Fruit fly (Drosophila melanogaster) whole organism, embryonic: Measurements from ENCODE around the gene RfC4.
A peak's percentile ranks its signal among the peaks of the same experiment; 100 is the strongest.

ENCODE experiments used
- Abd-B ChIP-seq: fragments of 200-800 bp; sonication (Bioruptor generic); optimal IDR thresholded peaks from 2 replicates; lab custom pipeline; 2018; ENCODE audit warnings: missing biosample characterization, mild to moderate bottlenecking, missing genetic modification characterization, moderate library complexity
- CG11247 ChIP-seq: fragments of 200-800 bp; sonication (Bioruptor generic); IDR thresholded peaks from 2 replicates; pipeline ENCODE4 v1.3.6; 2022; ENCODE audit warnings: missing biosample characterization, missing genetic modification characterization
- CG12071 ChIP-seq: fragments of 200-800 bp; sonication (Bioruptor generic); optimal IDR thresholded peaks from 3 replicates; lab custom pipeline; 2018; ENCODE audit warnings: missing biosample characterization, mild to moderate bottlenecking, missing genetic modification characterization
- CG15514 ChIP-seq: fragments of 200-800 bp; sonication (Bioruptor generic); optimal IDR thresholded peaks from 3 replicates; lab custom pipeline; 2017; ENCODE audit warnings: missing biosample characterization, missing genetic modification characterization, mild to moderate bottlenecking, moderate library complexity, missing genetic modification reagents
- CG15601 ChIP-seq: fragments of 200-800 bp; sonication (Bioruptor generic); optimal IDR thresholded peaks from 3 replicates; lab custom pipeline; 2019; ENCODE audit warnings: missing biosample characterization, mild to moderate bottlenecking, missing genetic modification characterization, moderate library complexity
- CG16779 ChIP-seq: fragments of 200-800 bp; sonication (Bioruptor generic); IDR thresholded peaks from 2 replicates; pipeline ENCODE4 v1.3.6; 2022; ENCODE audit warnings: missing biosample characterization, missing genetic modification characterization
- CG16815 ChIP-seq: fragments of 200-800 bp; sonication (Bioruptor generic); optimal IDR thresholded peaks from 3 replicates; lab custom pipeline; 2017; ENCODE audit warnings: missing biosample characterization, mild to moderate bottlenecking, missing genetic modification characterization
- CG17186 ChIP-seq: fragments of 200-800 bp; sonication (Bioruptor generic); optimal IDR thresholded peaks from 3 replicates; lab custom pipeline; 2017; ENCODE audit warnings: missing biosample characterization, missing genetic modification reagents, missing genetic modification characterization
- CG17829 ChIP-seq: fragments of 200-800 bp; optimal IDR thresholded peaks from 2 replicates; lab custom pipeline; 2019; ENCODE audit warnings: missing biosample characterization, mild to moderate bottlenecking, missing genetic modification characterization, moderate library complexity
- CG18599 ChIP-seq: fragments of 200-800 bp; sonication (Bioruptor generic); optimal IDR thresholded peaks from 3 replicates; lab custom pipeline; 2017; ENCODE audit warnings: missing biosample characterization, missing genetic modification characterization, mild to moderate bottlenecking, moderate library complexity, missing genetic modification reagents
- CG2116 ChIP-seq: fragments of 200-800 bp; sonication (Bioruptor generic); optimal IDR thresholded peaks from 3 replicates; lab custom pipeline; 2018; ENCODE audit warnings: missing biosample characterization, mild to moderate bottlenecking, missing genetic modification characterization
- CG2199 ChIP-seq: fragments of 200-800 bp; sonication (Bioruptor generic); IDR thresholded peaks from 3 replicates; pipeline ENCODE4 v1.3.6; 2022; ENCODE audit warnings: missing biosample characterization, missing genetic modification characterization
- CG2678 ChIP-seq: fragments of 200-800 bp; sonication (Bioruptor generic); optimal IDR thresholded peaks from 3 replicates; lab custom pipeline; 2019; ENCODE audit warnings: missing biosample characterization, mild to moderate bottlenecking, missing genetic modification characterization, moderate library complexity
- CG2889 ChIP-seq: fragments of 200-800 bp; sonication (Bioruptor generic); IDR thresholded peaks from 3 replicates; pipeline ENCODE4 v1.3.6; 2022; ENCODE audit warnings: missing biosample characterization, missing genetic modification characterization
- CG4820 ChIP-seq: fragments of 200-800 bp; sonication (Bioruptor generic); optimal IDR thresholded peaks from 3 replicates; lab custom pipeline; 2016; ENCODE audit warnings: missing biosample characterization, missing genetic modification characterization
- CG5953 ChIP-seq: fragments of 200-800 bp; sonication (Bioruptor generic); IDR thresholded peaks from 2 replicates; pipeline ENCODE4 v1.3.6; 2022; ENCODE audit warnings: missing biosample characterization, missing genetic modification characterization
- CG9797 ChIP-seq: fragments of 200-800 bp; sonication (Bioruptor generic); optimal IDR thresholded peaks from 3 replicates; lab custom pipeline; 2018; ENCODE audit warnings: missing biosample characterization, mild to moderate bottlenecking, missing genetic modification characterization
- Deaf1 ChIP-seq: fragments of 200-800 bp; optimal IDR thresholded peaks from 3 replicates; lab custom pipeline; 2019; ENCODE audit warnings: missing biosample characterization, mild to moderate bottlenecking, missing genetic modification characterization, moderate library complexity
- Ets65A ChIP-seq: fragments of 200-800 bp; sonication (Bioruptor generic); peaks from one replicate; lab custom pipeline; 2016; ENCODE audit warnings: missing biosample characterization, missing genetic modification characterization
- HLH4C ChIP-seq: fragments of 200-800 bp; sonication (Bioruptor generic); IDR thresholded peaks from 3 replicates; pipeline ENCODE4 v1.3.6; 2022; ENCODE audit warnings: missing biosample characterization, missing genetic modification characterization; ENCODE audit not compliant: partially characterized antibody
- Hmr ChIP-seq: fragments of 200-800 bp; sonication (Bioruptor generic); optimal IDR thresholded peaks from 3 replicates; lab custom pipeline; 2017; ENCODE audit warnings: mild to moderate bottlenecking, missing biosample characterization, missing genetic modification reagents, missing genetic modification characterization
- NC2α ChIP-seq: fragments of 200-800 bp; sonication (Bioruptor generic); optimal IDR thresholded peaks from 2 replicates; lab custom pipeline; 2016; ENCODE audit warnings: missing biosample characterization, missing genetic modification characterization
- NC2β ChIP-seq: fragments of 200-800 bp; sonication (Bioruptor generic); optimal IDR thresholded peaks from 2 replicates; lab custom pipeline; 2016; ENCODE audit warnings: missing biosample characterization, missing genetic modification characterization
- Nf-YC ChIP-seq: fragments of 200-800 bp; optimal IDR thresholded peaks from 3 replicates; lab custom pipeline; 2019; ENCODE audit warnings: missing biosample characterization, mild to moderate bottlenecking, missing genetic modification characterization, moderate library complexity
- Opbp ChIP-seq: fragments of 200-800 bp; sonication (Bioruptor generic); IDR thresholded peaks from 3 replicates; pipeline ENCODE4 v1.3.6; 2022; ENCODE audit warnings: missing biosample characterization, missing genetic modification characterization; ENCODE audit not compliant: partially characterized antibody
- Poxn ChIP-seq: fragments of 200-800 bp; sonication (Bioruptor generic); IDR thresholded peaks from 2 replicates; pipeline ENCODE4 v1.3.6; 2022; ENCODE audit warnings: missing biosample characterization, missing genetic modification characterization
- Trl ChIP-seq, 3 experiments: fragments of >200 bp in 2 of 3; fragments of 200-800 bp in 1 of 3; sonication (Bioruptor generic) in 1 of 3; optimal IDR thresholded peaks; 2 replicates in 1 of 3; 3 replicates in 2 of 3; lab custom pipeline; 2016 to 2017; ENCODE audit warnings: missing biosample characterization in 1 of 3, missing genetic modification characterization in 1 of 3
- Xrp1 ChIP-seq: fragments of 200-800 bp; sonication (Bioruptor generic); IDR thresholded peaks from 2 replicates; pipeline ENCODE4 v1.3.6; 2022; ENCODE audit warnings: missing biosample characterization, missing genetic modification characterization
- abd-A ChIP-seq: fragments of 200-800 bp; sonication (Bioruptor generic); optimal IDR thresholded peaks from 3 replicates; lab custom pipeline; 2019; ENCODE audit warnings: missing biosample characterization, mild to moderate bottlenecking, missing genetic modification characterization, moderate library complexity
- ac ChIP-seq: fragments of 200-800 bp; sonication (Bioruptor generic); optimal IDR thresholded peaks from 3 replicates; lab custom pipeline; 2017; ENCODE audit warnings: missing biosample characterization, mild to moderate bottlenecking, missing genetic modification characterization
- amos ChIP-seq: fragments of 200-800 bp; sonication (Bioruptor generic); IDR thresholded peaks from 2 replicates; pipeline ENCODE4 v1.3.6; 2022; ENCODE audit warnings: missing biosample characterization, missing genetic modification characterization; ENCODE audit not compliant: partially characterized antibody
- bbx ChIP-seq: fragments of 200-800 bp; sonication (Bioruptor generic); IDR thresholded peaks from 2 replicates; pipeline ENCODE4 v1.3.6; 2022; ENCODE audit warnings: missing biosample characterization, missing genetic modification characterization; ENCODE audit not compliant: partially characterized antibody
- dysf ChIP-seq: fragments of 200-800 bp; sonication (Bioruptor generic); IDR thresholded peaks from 3 replicates; pipeline ENCODE4 v1.3.6; 2022; ENCODE audit warnings: missing biosample characterization, missing genetic modification characterization
- ewg ChIP-seq: fragments of 200-800 bp; sonication (Bioruptor generic); optimal IDR thresholded peaks from 3 replicates; lab custom pipeline; 2017; ENCODE audit warnings: mild to moderate bottlenecking, missing biosample characterization, missing genetic modification reagents, missing genetic modification characterization
- hb ChIP-seq: fragments of 200-800 bp; sonication (Bioruptor generic); IDR thresholded peaks from 3 replicates; pipeline ENCODE4 v1.3.6; 2022; ENCODE audit warnings: missing biosample characterization, missing genetic modification characterization; ENCODE audit not compliant: partially characterized antibody
- hkb ChIP-seq, 2 experiments: fragments of 200-800 bp in 1 of 2; fragments of >200 bp in 1 of 2; sonication (Bioruptor generic) in 1 of 2; IDR thresholded peaks in 1 of 2; optimal IDR thresholded peaks in 1 of 2; 2 replicates each; pipeline versions ENCODE4 v1.3.6 to Lab custom; 2017 to 2022; ENCODE audit warnings: missing biosample characterization in 1 of 2, missing genetic modification characterization in 1 of 2
- knrl ChIP-seq: fragments of 200-800 bp; sonication (Bioruptor generic); IDR thresholded peaks from 3 replicates; pipeline ENCODE4 v1.3.6; 2022; ENCODE audit warnings: missing biosample characterization, missing genetic modification characterization; ENCODE audit not compliant: partially characterized antibody
- lilli ChIP-seq: fragments of 200-800 bp; sonication (Bioruptor generic); optimal IDR thresholded peaks from 3 replicates; lab custom pipeline; 2016; ENCODE audit warnings: missing biosample characterization, missing genetic modification characterization
- mirr ChIP-seq: fragments of 200-800 bp; sonication (Bioruptor generic); optimal IDR thresholded peaks from 3 replicates; lab custom pipeline; 2018; ENCODE audit warnings: missing biosample characterization, mild to moderate bottlenecking, missing genetic modification characterization
- nerfin-1 ChIP-seq: fragments of 200-800 bp; sonication (Bioruptor generic); optimal IDR thresholded peaks from 3 replicates; lab custom pipeline; 2019; ENCODE audit warnings: missing biosample characterization, mild to moderate bottlenecking, missing genetic modification characterization, moderate library complexity
- oc ChIP-seq: fragments of 200-800 bp; sonication (Bioruptor generic); optimal IDR thresholded peaks from 2 replicates; lab custom pipeline; 2018; ENCODE audit warnings: missing biosample characterization, mild to moderate bottlenecking, missing genetic modification characterization, moderate library complexity
- row ChIP-seq: fragments of 200-800 bp; sonication (Bioruptor generic); IDR thresholded peaks from 3 replicates; pipeline ENCODE4 v1.3.6; 2022; ENCODE audit warnings: missing biosample characterization, missing genetic modification characterization
- sima ChIP-seq: fragments of 200-800 bp; sonication (Bioruptor generic); optimal IDR thresholded peaks from 2 replicates; lab custom pipeline; 2016; ENCODE audit warnings: missing biosample characterization, missing genetic modification characterization
- tin ChIP-seq: fragments of 200-800 bp; sonication (Bioruptor generic); optimal IDR thresholded peaks from 3 replicates; lab custom pipeline; 2016; ENCODE audit warnings: missing biosample characterization, missing genetic modification characterization

The RfC4 gene

DNA sequence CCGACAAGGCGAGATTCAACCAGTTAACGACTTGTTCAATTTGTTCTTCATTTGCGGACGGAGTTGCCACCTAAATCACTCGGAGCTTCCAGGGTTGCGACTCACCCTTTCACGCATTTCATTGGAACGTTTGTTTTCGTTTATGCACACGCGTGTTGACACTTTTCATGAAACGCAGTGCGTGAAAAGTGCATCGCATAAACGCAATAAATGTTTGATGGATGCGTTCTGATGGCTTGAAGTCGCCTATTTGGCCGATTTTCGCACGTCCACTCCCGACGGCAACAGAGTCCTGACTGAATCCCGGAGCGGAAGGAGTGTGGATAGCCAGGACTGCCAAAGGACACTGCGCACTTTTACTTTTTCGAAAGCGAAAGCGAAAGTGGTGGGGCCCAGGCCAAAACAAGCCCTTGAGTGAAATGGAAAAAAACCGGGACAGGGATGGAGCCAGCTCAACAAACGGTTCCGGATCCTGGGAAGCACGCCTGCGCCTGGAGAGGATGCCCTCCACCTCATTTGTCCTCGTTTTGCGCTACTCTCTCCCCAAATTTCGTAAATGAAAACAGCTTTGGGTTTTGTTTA, 42.2 kb upstream of the RfC4 start, which contains the start of gene Teh4:
Teh4 (minus strand) TSS at position 290 of the 582 bp plus-strand sequence.
- TF ChIP-seq CG15601 (tag; lab: Kevin White, UChicago) (peak; percentile 81), CG17829 (tag; lab: Kevin White, UChicago) (no peak), abd-A (tag; lab: Kevin White, UChicago) (peak; percentile 39), CG4820 (GFP tag; lab: Kevin White, UChicago) (peak; percentile 72), knrl (0 out of 3 replicates have a peak, but pooled peaks have one; percentile 19), HLH4C (GFP tag; lab: Robert Waterston, UW) (0 out of 3 replicates have a peak, but pooled peaks have one; percentile 31), CG15514 (peak; percentile 97), dysf (0 out of 3 replicates have a peak, but pooled peaks have one; percentile 9), ewg (peak; percentile 89), Trl (optimal IDR thresholded peaks at IDR 0.05; lab: Kevin White, UChicago) (peak in 1 of 2 experiments; percentile 22), Trl (GFP tag; optimal IDR thresholded peaks at IDR 0.05; lab: Kevin White, UChicago) (no peak), CG18599 (GFP tag; lab: Kevin White, UChicago) (peak; percentile 7), CG11247 (GFP tag; lab: Robert Waterston, UW) (0 out of 2 replicates have a peak, but pooled peaks have one; percentile 5), Deaf1 (tag; lab: Kevin White, UChicago) (peak; percentile 18), NC2β (no peak), amos (GFP tag; lab: Robert Waterston, UW) (0 out of 2 replicates have a peak, but pooled peaks have one; percentile 12), nerfin-1 (peak; percentile 60), CG2678 (tag; lab: Kevin White, UChicago) (no peak), sima (GFP tag; lab: Kevin White, UChicago) (no peak), row (peak; percentile 22; the same call in 1 of the 3 replicates), CG16779 (GFP tag; lab: Robert Waterston, UW) (peak; percentile 57; the same call in 1 of the 2 replicates), Ets65A (GFP tag; lab: Kevin White, UChicago) (peak; percentile 85), NC2α (GFP tag; lab: Kevin White, UChicago) (no peak)
- TF ChIP-seq, all 482 proteins: peak for 17

DNA sequence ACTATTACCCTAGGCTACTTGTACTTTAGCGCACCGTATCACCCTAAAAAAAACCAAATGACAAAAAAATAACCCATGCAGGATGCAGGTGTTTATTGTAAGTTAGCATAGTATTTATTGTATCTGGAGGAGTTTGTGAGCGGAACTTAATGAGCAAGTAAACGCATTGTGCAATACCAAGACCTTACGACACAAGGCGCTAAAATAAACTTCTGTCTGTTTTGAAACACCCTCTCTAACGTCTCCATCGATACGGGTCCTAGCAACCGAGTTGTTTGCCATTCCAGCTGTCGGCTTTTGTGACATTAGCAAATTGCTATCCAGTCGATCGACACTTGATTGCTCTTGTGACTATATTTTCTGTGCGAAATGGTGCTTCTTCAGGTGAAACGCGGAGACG, 37.7 kb upstream of the RfC4 start, which contains the start of gene CG18675:
CG18675 (plus strand) TSS at position 301 of the 400 bp plus-strand sequence.
- TF ChIP-seq lilli (no peak), hb (no peak), mirr (GFP tag; lab: Kevin White, UChicago) (no peak), ac (GFP tag; lab: Kevin White, UChicago) (no peak), Poxn (no peak), bbx (GFP tag; lab: Robert Waterston, UW) (no peak), hkb (optimal IDR thresholded peaks at IDR 0.05; lab: Kevin White, UChicago) (no peak), hkb (GFP tag; IDR thresholded peaks at IDR 0.05; lab: Robert Waterston, UW) (no peak), CG2889 (GFP tag; lab: Robert Waterston, UW) (no peak), Abd-B (GFP tag; lab: Kevin White, UChicago) (no peak)

- TF ChIP-seq CG5953 (no peak), CG16815 (GFP tag; lab: Kevin White, UChicago) (no peak), CG2116 (GFP tag; lab: Kevin White, UChicago) (peak; percentile 62), tin (GFP tag; lab: Kevin White, UChicago) (peak; percentile 35), Hmr (GFP tag; lab: Kevin White, UChicago) (peak; percentile 26), CG12071 (GFP tag; lab: Kevin White, UChicago) (peak; percentile 2), oc (no peak), Nf-YC (tag; lab: Kevin White, UChicago) (peak; percentile 60), Opbp (GFP tag; lab: Robert Waterston, UW) (peak; percentile 42; the same call in 1 of the 3 replicates), Xrp1 (GFP tag; lab: Robert Waterston, UW) (peak; percentile 27; the same call in 1 of the 2 replicates), CG2199 (GFP tag; lab: Robert Waterston, UW) (peak; percentile 65; the same call in 1 of the 3 replicates), CG17186 (GFP tag; lab: Kevin White, UChicago) (peak; percentile 21), CG9797 (GFP tag; lab: Kevin White, UChicago) (peak; percentile 94)
Measured at dm6 chr3L:4169957-4170651, 34.3 kb upstream of the RfC4 start, which contains the start of gene Ero1L. Gene Ero1L, plus strand, starts transcription at chr3L:4170404.
